Fruit fly (Drosophila melanogaster) whole organism, pupa: ENCODE data around the gene MED4.

Experiments
- CG13204 ChIP-seq: fragments of 200-800 bp; sonication (Bioruptor generic); optimal IDR thresholded peaks from 2 replicates; lab custom pipeline; 2018; ENCODE audit warnings: missing biosample characterization, mild to moderate bottlenecking, missing genetic modification characterization, moderate library complexity
- CG15710 ChIP-seq: fragments of 200-800 bp; sonication (Bioruptor generic); optimal IDR thresholded peaks from 2 replicates; lab custom pipeline; 2018; ENCODE audit warnings: missing biosample characterization, mild to moderate bottlenecking, missing genetic modification characterization, moderate library complexity
- gl ChIP-seq: fragments of 200-800 bp; sonication (Bioruptor generic); optimal IDR thresholded peaks from 2 replicates; lab custom pipeline; 2018; ENCODE audit warnings: missing biosample characterization, mild to moderate bottlenecking, missing genetic modification characterization

dm6 chr3L:7234212-7234611, 16.1 kb downstream of the MED4 start, which contains the start of gene CG14826:
- no peak for TF ChIP-seq gl (tag; lab: Kevin White, UChicago)
- no peak for TF ChIP-seq CG13204
- no peak for TF ChIP-seq CG15710
